Worm (Caenorhabditis elegans) whole organism, L4 larva: ENCODE data around the gene C10B5.1.

ENCODE experiments used
- duxl-1 ChIP-seq: sonication (generic microtip); optimal IDR thresholded peaks from 2 replicates; lab custom pipeline; 2016; ENCODE audit warnings: mild to moderate bottlenecking, missing genetic modification characterization, moderate library complexity, missing compliant biosample characterization; ENCODE audit not compliant: poor library complexity
- mxl-3 ChIP-seq: fragments of 200-800 bp; sonication (Bioruptor generic); optimal IDR thresholded peaks from 2 replicates; lab custom pipeline; 2018; ENCODE audit warnings: mild to moderate bottlenecking, missing genetic modification characterization, missing compliant biosample characterization
- nhr-237 ChIP-seq: sonication (generic microtip); optimal IDR thresholded peaks from 2 replicates; lab custom pipeline; 2017; ENCODE audit warnings: missing biosample characterization, missing genetic modification characterization
- pqm-1 ChIP-seq: sonication (generic microtip); optimal IDR thresholded peaks from 2 replicates; lab custom pipeline; 2017; ENCODE audit warnings: missing biosample characterization, missing genetic modification characterization
- unc-130 ChIP-seq: sonication (generic microtip); optimal IDR thresholded peaks from 2 replicates; lab custom pipeline; 2016; ENCODE audit warnings: missing genetic modification reagents, missing genetic modification characterization, missing compliant biosample characterization

DNA sequence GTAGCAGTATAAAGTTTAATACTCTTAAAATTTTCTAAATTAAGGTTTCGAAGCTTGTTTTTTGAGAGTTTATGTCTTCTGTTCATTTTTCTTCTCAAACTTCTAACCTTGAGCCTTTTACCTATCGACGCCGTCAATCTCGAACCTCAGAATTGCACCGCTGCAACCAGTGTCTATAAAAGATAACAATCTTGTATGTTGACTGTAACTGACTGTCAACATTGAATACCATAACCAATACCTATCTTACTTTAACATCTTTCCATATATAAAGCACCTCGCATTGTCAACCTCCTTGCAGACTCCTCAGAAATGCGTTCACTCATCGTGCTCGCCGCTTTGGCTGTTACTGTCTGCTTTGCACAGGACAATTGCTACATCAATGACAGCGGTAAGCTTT is 37.7 kb downstream of the C10B5.1 start, which contains the start of gene grd-5:
- TF ChIP-seq duxl-1, result no peak
- no peak for TF ChIP-seq pqm-1 (tag; lab: Kevin White, UChicago)
- TF ChIP-seq nhr-237 (tag; lab: Kevin White, UChicago), result no peak
- TF ChIP-seq mxl-3 (GFP tag; lab: Kevin White, UChicago), result no peak
- no peak for TF ChIP-seq unc-130 (GFP tag; lab: Kevin White, UChicago)
